Fruit fly (Drosophila melanogaster): ENCODE measurements around the gene CG9368.

The CG9368 gene

dm6 chr3L:19632766-19633632 is 31.6 kb downstream of the CG9368 start (continued):
- peak; percentile 72; the same call in 2 of the 3 replicates for TF ChIP-seq tgo (GFP tag; IDR thresholded peaks at IDR 0.05)
- TF ChIP-seq CG4360 (GFP tag; IDR thresholded peaks at IDR 0.05): peak; percentile 96
- peak; percentile 71 for TF ChIP-seq Fer1 (GFP tag; optimal IDR thresholded peaks at IDR 0.05)
- TF ChIP-seq CG2202 (tag; optimal IDR thresholded peaks at IDR 0.05): no peak
- TF ChIP-seq sna (GFP tag; IDR thresholded peaks at IDR 0.05; ENCODE audit: partially characterized antibody): no peak; the same call in 1 of the 2 replicates
- TF ChIP-seq CG11247 (GFP tag; IDR thresholded peaks at IDR 0.05): peak; percentile 41; the same call in 1 of the 2 replicates
- no peak for TF ChIP-seq Mes4 (GFP tag; optimal IDR thresholded peaks at IDR 0.05)
- TF ChIP-seq Oli (tag; optimal IDR thresholded peaks at IDR 0.05): no peak
- TF ChIP-seq PHDP (tag; optimal IDR thresholded peaks at IDR 0.05): peak; percentile 65
- peak; percentile 74; the same call in 1 of the 2 replicates for TF ChIP-seq Taf1 (GFP tag; IDR thresholded peaks at IDR 0.05)
- TF ChIP-seq CG3847 (GFP tag; IDR thresholded peaks at IDR 0.05): peak; percentile 73
- TF ChIP-seq oc (tag; optimal IDR thresholded peaks at IDR 0.05): peak; percentile 17
- TF ChIP-seq sisA (GFP tag; IDR thresholded peaks at IDR 0.05): peak; percentile 58
- TF ChIP-seq scrt (GFP tag; optimal IDR thresholded peaks at IDR 0.05): peak; percentile 36
- peak; percentile 57 for TF ChIP-seq CG13296 (GFP tag; optimal IDR thresholded peaks at IDR 0.05)
- TF ChIP-seq Abd-B (GFP tag; optimal IDR thresholded peaks at IDR 0.05): peak; percentile 14
- TF ChIP-seq CG14860 (GFP tag; IDR thresholded peaks at IDR 0.05; ENCODE audit: partially characterized antibody): no peak
- peak; percentile 89 for TF ChIP-seq CG2120 (GFP tag; optimal IDR thresholded peaks at IDR 0.05)
- TF ChIP-seq CG4820 (GFP tag; optimal IDR thresholded peaks at IDR 0.05): peak; percentile 16
- TF ChIP-seq Dp (GFP tag; optimal IDR thresholded peaks at IDR 0.05): no peak
- TF ChIP-seq Rfx (GFP tag; IDR thresholded peaks at IDR 0.05): peak; percentile 87
- TF ChIP-seq gro (GFP tag; optimal IDR thresholded peaks at IDR 0.05): peak; percentile 72
- no peak for TF ChIP-seq usp (GFP tag; optimal IDR thresholded peaks at IDR 0.05)
- TF ChIP-seq crp (GFP tag; optimal IDR thresholded peaks at IDR 0.05): peak in 1 of 2 experiments; percentile 33
- TF ChIP-seq Hr51 (GFP tag; optimal IDR thresholded peaks at IDR 0.05): peak; percentile 36 to 59
- no peak for TF ChIP-seq CHES-1-like (GFP tag; optimal IDR thresholded peaks at IDR 0.05)
- peak; percentile 67 for TF ChIP-seq CG9215 (GFP tag; IDR thresholded peaks at IDR 0.05)
- no peak for TF ChIP-seq Jarid2 (GFP tag; optimal IDR thresholded peaks at IDR 0.05)
- TF ChIP-seq Adf1 (GFP tag; IDR thresholded peaks at IDR 0.05): peak; percentile 57; the same call in 1 of the 2 replicates
- peak; percentile 57 for TF ChIP-seq Usf (GFP tag; optimal IDR thresholded peaks at IDR 0.05)
- peak; percentile 12 for TF ChIP-seq Fer2 (tag; optimal IDR thresholded peaks at IDR 0.05)
- peak; percentile 49 for TF ChIP-seq nom (GFP tag; optimal IDR thresholded peaks at IDR 0.05)
- TF ChIP-seq pum (GFP tag; optimal IDR thresholded peaks at IDR 0.05): no peak
- peak; percentile 37 for TF ChIP-seq CG3995 (GFP tag; optimal IDR thresholded peaks at IDR 0.05)
- peak; percentile 35 for TF ChIP-seq CG4424 (GFP tag; optimal IDR thresholded peaks at IDR 0.05)
- TF ChIP-seq CG10209 (GFP tag; optimal IDR thresholded peaks at IDR 0.05): peak; percentile 59
- TF ChIP-seq CkIIα-i1 (GFP tag; IDR thresholded peaks at IDR 0.05): no peak
- TF ChIP-seq ac (GFP tag; optimal IDR thresholded peaks at IDR 0.05): no peak
- peak; percentile 24; the same call in 1 of the 3 replicates for TF ChIP-seq otp (GFP tag; IDR thresholded peaks at IDR 0.05)
- no peak for TF ChIP-seq salm (tag; optimal IDR thresholded peaks at IDR 0.05)
- no peak for TF ChIP-seq CG1529 (GFP tag; optimal IDR thresholded peaks at IDR 0.05)
- peak; percentile 30; the same call in 1 of the 2 replicates for TF ChIP-seq E2f2 (GFP tag; IDR thresholded peaks at IDR 0.05)
- peak; percentile 64 for TF ChIP-seq CG15011 (GFP tag; optimal IDR thresholded peaks at IDR 0.05)
- TF ChIP-seq wor (GFP tag; IDR thresholded peaks at IDR 0.05): no peak
- no peak for TF ChIP-seq disco-r (GFP tag; optimal IDR thresholded peaks at IDR 0.05)
- TF ChIP-seq CG1602 (GFP tag; optimal IDR thresholded peaks at IDR 0.05): peak; percentile 50
- no peak for TF ChIP-seq CG15073 (GFP tag; optimal IDR thresholded peaks at IDR 0.05)
- no peak for TF ChIP-seq Lim3 (GFP tag; IDR thresholded peaks at IDR 0.05)
- TF ChIP-seq CG12299 (tag; optimal IDR thresholded peaks at IDR 0.05): peak; percentile 26
